Fruit fly (Drosophila melanogaster) whole organism, embryonic: ENCODE data around the gene Usp8.

ENCODE experiments used
- Aef1 ChIP-seq: fragments of 200-800 bp; sonication (Bioruptor generic); IDR thresholded peaks from 3 replicates; pipeline ENCODE4 v1.3.6; 2022; ENCODE audit warnings: missing biosample characterization, missing genetic modification characterization
- Asciz ChIP-seq: fragments of 200-800 bp; sonication (Bioruptor generic); optimal IDR thresholded peaks from 2 replicates; lab custom pipeline; 2017; ENCODE audit warnings: missing biosample characterization, mild to moderate bottlenecking, missing genetic modification characterization, missing genetic modification reagents
- CG10462 ChIP-seq: fragments of 200-800 bp; sonication (Bioruptor generic); optimal IDR thresholded peaks from 2 replicates; lab custom pipeline; 2016; ENCODE audit warnings: missing biosample characterization, missing genetic modification characterization
- CG11504 ChIP-seq: fragments of 200-800 bp; sonication (Bioruptor generic); optimal IDR thresholded peaks from 3 replicates; lab custom pipeline; 2019; ENCODE audit warnings: missing biosample characterization, mild to moderate bottlenecking, missing genetic modification characterization, moderate library complexity
- CG12071 ChIP-seq: fragments of 200-800 bp; sonication (Bioruptor generic); optimal IDR thresholded peaks from 3 replicates; lab custom pipeline; 2018; ENCODE audit warnings: missing biosample characterization, mild to moderate bottlenecking, missing genetic modification characterization
- CG12104 ChIP-seq: fragments of 200-800 bp; sonication (Bioruptor generic); optimal IDR thresholded peaks from 3 replicates; lab custom pipeline; 2016; ENCODE audit warnings: missing biosample characterization, missing genetic modification characterization
- CG15514 ChIP-seq: fragments of 200-800 bp; sonication (Bioruptor generic); optimal IDR thresholded peaks from 3 replicates; lab custom pipeline; 2017; ENCODE audit warnings: missing biosample characterization, missing genetic modification characterization, mild to moderate bottlenecking, moderate library complexity, missing genetic modification reagents
- CG16779 ChIP-seq: fragments of 200-800 bp; sonication (Bioruptor generic); IDR thresholded peaks from 2 replicates; pipeline ENCODE4 v1.3.6; 2022; ENCODE audit warnings: missing biosample characterization, missing genetic modification characterization
- CG17568 ChIP-seq: fragments of 200-800 bp; sonication (Bioruptor generic); optimal IDR thresholded peaks from 2 replicates; lab custom pipeline; 2018; ENCODE audit warnings: missing biosample characterization, mild to moderate bottlenecking, missing genetic modification characterization, moderate library complexity
- CG18599 ChIP-seq: fragments of 200-800 bp; sonication (Bioruptor generic); optimal IDR thresholded peaks from 3 replicates; lab custom pipeline; 2017; ENCODE audit warnings: missing biosample characterization, missing genetic modification characterization, mild to moderate bottlenecking, moderate library complexity, missing genetic modification reagents
- CG2712 ChIP-seq: fragments of 200-800 bp; optimal IDR thresholded peaks from 3 replicates; lab custom pipeline; 2019; ENCODE audit warnings: missing biosample characterization, mild to moderate bottlenecking, missing genetic modification characterization, moderate library complexity
- CG2875 ChIP-seq: fragments of 200-800 bp; sonication (Bioruptor generic); optimal IDR thresholded peaks from 2 replicates; lab custom pipeline; 2017; ENCODE audit warnings: missing biosample characterization, mild to moderate bottlenecking, missing genetic modification characterization, missing genetic modification reagents
- CG30403 ChIP-seq: fragments of 200-800 bp; sonication (Bioruptor generic); optimal IDR thresholded peaks from 3 replicates; lab custom pipeline; 2016; ENCODE audit warnings: missing biosample characterization, missing genetic modification characterization
- CG33213 ChIP-seq: fragments of 200-800 bp; sonication (Bioruptor generic); optimal IDR thresholded peaks from 3 replicates; lab custom pipeline; 2016; ENCODE audit warnings: missing biosample characterization, missing genetic modification characterization
- CG6765 ChIP-seq: fragments of 200-800 bp; sonication (Bioruptor generic); optimal IDR thresholded peaks from 3 replicates; lab custom pipeline; 2017; ENCODE audit warnings: missing biosample characterization, mild to moderate bottlenecking, missing genetic modification characterization
- CG6791 ChIP-seq: fragments of 200-800 bp; sonication (Bioruptor generic); IDR thresholded peaks from 3 replicates; pipeline ENCODE4 v1.3.6; 2022; ENCODE audit warnings: missing biosample characterization, missing genetic modification characterization; ENCODE audit not compliant: partially characterized antibody
- CG7372 ChIP-seq: fragments of 200-800 bp; sonication (Bioruptor generic); IDR thresholded peaks from 2 replicates; pipeline ENCODE4 v1.3.6; 2022; ENCODE audit warnings: missing biosample characterization, missing genetic modification characterization
- CG7556 ChIP-seq: fragments of 200-800 bp; sonication (Bioruptor generic); optimal IDR thresholded peaks from 2 replicates; lab custom pipeline; 2017; ENCODE audit warnings: missing biosample characterization, mild to moderate bottlenecking, missing genetic modification characterization
- CG7839 ChIP-seq: fragments of 200-800 bp; sonication (Bioruptor generic); optimal IDR thresholded peaks from 3 replicates; lab custom pipeline; 2018; ENCODE audit warnings: missing biosample characterization, mild to moderate bottlenecking, missing genetic modification characterization, moderate library complexity
- CG8359 ChIP-seq: fragments of 200-800 bp; sonication (Bioruptor generic); optimal IDR thresholded peaks from 2 replicates; lab custom pipeline; 2017; ENCODE audit warnings: missing biosample characterization, mild to moderate bottlenecking, missing genetic modification characterization, borderline replicate concordance
- CG9817 ChIP-seq: fragments of 200-800 bp; sonication (Bioruptor generic); optimal IDR thresholded peaks from 2 replicates; lab custom pipeline; 2018; ENCODE audit warnings: missing biosample characterization, mild to moderate bottlenecking, missing genetic modification characterization, moderate library complexity
- CG9932 ChIP-seq: fragments of 200-800 bp; sonication (Bioruptor generic); IDR thresholded peaks from 2 replicates; pipeline ENCODE4 v1.3.6; 2022; ENCODE audit warnings: missing biosample characterization, missing genetic modification characterization
- Dad ChIP-seq: fragments of 200-800 bp; sonication (Bioruptor generic); optimal IDR thresholded peaks from 3 replicates; lab custom pipeline; 2016; ENCODE audit warnings: missing biosample characterization, missing genetic modification characterization
- Dek ChIP-seq: fragments of 200-800 bp; sonication (Bioruptor generic); optimal IDR thresholded peaks from 3 replicates; lab custom pipeline; 2019; ENCODE audit warnings: missing biosample characterization, mild to moderate bottlenecking, missing genetic modification characterization, moderate library complexity
- Ets65A ChIP-seq: fragments of 200-800 bp; sonication (Bioruptor generic); peaks from one replicate; lab custom pipeline; 2016; ENCODE audit warnings: missing biosample characterization, missing genetic modification characterization
- Fer3 ChIP-seq: fragments of 200-800 bp; sonication (Bioruptor generic); optimal IDR thresholded peaks from 2 replicates; lab custom pipeline; 2018; ENCODE audit warnings: missing biosample characterization, mild to moderate bottlenecking, missing genetic modification characterization, moderate library complexity
- Hand ChIP-seq: fragments of 200-800 bp; sonication (Bioruptor generic); optimal IDR thresholded peaks from 2 replicates; lab custom pipeline; 2017; ENCODE audit warnings: mild to moderate bottlenecking, missing biosample characterization, missing genetic modification reagents, missing genetic modification characterization
- Hmr ChIP-seq: fragments of 200-800 bp; sonication (Bioruptor generic); optimal IDR thresholded peaks from 3 replicates; lab custom pipeline; 2017; ENCODE audit warnings: mild to moderate bottlenecking, missing biosample characterization, missing genetic modification reagents, missing genetic modification characterization
- Lhr ChIP-seq: fragments of 200-800 bp; sonication (Bioruptor generic); optimal IDR thresholded peaks from 3 replicates; lab custom pipeline; 2017; ENCODE audit warnings: mild to moderate bottlenecking, missing biosample characterization, missing genetic modification reagents, missing genetic modification characterization
- MBD-R2 ChIP-seq: fragments of 200-800 bp; sonication (Bioruptor generic); IDR thresholded peaks from 2 replicates; pipeline ENCODE4 v1.3.6; 2022; ENCODE audit warnings: missing biosample characterization, missing genetic modification characterization
- Med ChIP-seq: fragments of 200-800 bp; sonication (Bioruptor generic); peaks from one replicate; lab custom pipeline; 2016; ENCODE audit warnings: missing biosample characterization, missing genetic modification characterization, mild to moderate bottlenecking, inconsistent platforms, moderate library complexity
- Oaz ChIP-seq: fragments of 200-800 bp; sonication (Bioruptor generic); IDR thresholded peaks from 2 replicates; pipeline ENCODE4 v1.3.6; 2022; ENCODE audit warnings: missing biosample characterization, missing genetic modification characterization
- Opbp ChIP-seq: fragments of 200-800 bp; sonication (Bioruptor generic); IDR thresholded peaks from 3 replicates; pipeline ENCODE4 v1.3.6; 2022; ENCODE audit warnings: missing biosample characterization, missing genetic modification characterization; ENCODE audit not compliant: partially characterized antibody
- Pdp1 ChIP-seq, 2 experiments: fragments of 200-800 bp; sonication (Bioruptor generic); optimal IDR thresholded peaks; 3 replicates each; lab custom pipeline; 2016; ENCODE audit warnings: missing biosample characterization in 2 of 2, missing genetic modification characterization in 2 of 2, mild to moderate bottlenecking in 1 of 2, moderate library complexity in 1 of 2
- Sox100B ChIP-seq: fragments of 200-800 bp; sonication (Bioruptor generic); optimal IDR thresholded peaks from 3 replicates; lab custom pipeline; 2018; ENCODE audit warnings: missing biosample characterization, mild to moderate bottlenecking, missing genetic modification characterization
- Sox102F ChIP-seq: fragments of 200-800 bp; sonication (Bioruptor generic); optimal IDR thresholded peaks from 2 replicates; lab custom pipeline; 2018; ENCODE audit warnings: missing biosample characterization, mild to moderate bottlenecking, missing genetic modification characterization, moderate library complexity
- al ChIP-seq: fragments of 200-800 bp; sonication (Bioruptor generic); IDR thresholded peaks from 2 replicates; pipeline ENCODE4 v1.3.6; 2022; ENCODE audit warnings: missing biosample characterization, missing genetic modification characterization
- cas ChIP-seq: fragments of 200-800 bp; sonication (Bioruptor generic); IDR thresholded peaks from 2 replicates; pipeline ENCODE4 v1.3.6; 2022; ENCODE audit warnings: missing biosample characterization, missing genetic modification characterization
- chinmo ChIP-seq: fragments of 200-800 bp; sonication (Bioruptor generic); IDR thresholded peaks from 4 replicates; pipeline ENCODE4 v1.3.6; 2022; ENCODE audit warnings: missing biosample characterization, missing genetic modification characterization; ENCODE audit not compliant: partially characterized antibody
- crp ChIP-seq, 2 experiments: fragments of 200-800 bp; sonication (Bioruptor generic); optimal IDR thresholded peaks; 2 replicates in 1 of 2; 3 replicates in 1 of 2; lab custom pipeline; 2017; ENCODE audit warnings: missing biosample characterization in 2 of 2, missing genetic modification characterization in 2 of 2, mild to moderate bottlenecking in 1 of 2, moderate library complexity in 1 of 2
- dmrt99B ChIP-seq: fragments of 200-800 bp; sonication (Bioruptor generic); optimal IDR thresholded peaks from 2 replicates; lab custom pipeline; 2018; ENCODE audit warnings: missing biosample characterization, mild to moderate bottlenecking, missing genetic modification characterization, moderate library complexity
- ftz-f1 ChIP-seq: fragments of 200-800 bp; sonication (Bioruptor generic); optimal IDR thresholded peaks from 2 replicates; lab custom pipeline; 2016; ENCODE audit warnings: missing biosample characterization, missing genetic modification characterization
- kah ChIP-seq: fragments of 200-800 bp; sonication (Bioruptor generic); optimal IDR thresholded peaks from 2 replicates; lab custom pipeline; 2018; ENCODE audit warnings: missing biosample characterization, mild to moderate bottlenecking, missing genetic modification characterization
- lilli ChIP-seq: fragments of 200-800 bp; sonication (Bioruptor generic); optimal IDR thresholded peaks from 3 replicates; lab custom pipeline; 2016; ENCODE audit warnings: missing biosample characterization, missing genetic modification characterization
- pzg ChIP-seq: fragments of 200-800 bp; sonication (Bioruptor generic); optimal IDR thresholded peaks from 3 replicates; lab custom pipeline; 2018; ENCODE audit warnings: missing biosample characterization, mild to moderate bottlenecking, missing genetic modification characterization, moderate library complexity
- row ChIP-seq: fragments of 200-800 bp; sonication (Bioruptor generic); IDR thresholded peaks from 3 replicates; pipeline ENCODE4 v1.3.6; 2022; ENCODE audit warnings: missing biosample characterization, missing genetic modification characterization
- schlank ChIP-seq: fragments of 200-800 bp; sonication (Bioruptor generic); optimal IDR thresholded peaks from 2 replicates; lab custom pipeline; 2018; ENCODE audit warnings: missing biosample characterization, mild to moderate bottlenecking, missing genetic modification characterization
- slbo ChIP-seq: fragments of 200-800 bp; sonication (Bioruptor generic); IDR thresholded peaks from 2 replicates; pipeline ENCODE4 v1.3.6; 2022; ENCODE audit warnings: missing biosample characterization, missing genetic modification characterization
- sna ChIP-seq: fragments of 200-800 bp; sonication (Bioruptor generic); IDR thresholded peaks from 2 replicates; pipeline ENCODE4 v1.3.6; 2022; ENCODE audit warnings: missing biosample characterization, missing genetic modification characterization; ENCODE audit not compliant: partially characterized antibody

The Usp8 gene

dm6 chr3R:21180391-21180796 lies 46.3 kb downstream of the Usp8 start (continued):
- TF ChIP-seq MBD-R2 = peak; percentile 20; the same call in 1 of the 2 replicates
- TF ChIP-seq kah (GFP tag; lab: Kevin White, UChicago) = peak; percentile 9
- peak in 1 of 2 experiments; percentile 22 for TF ChIP-seq crp (GFP tag; optimal IDR thresholded peaks at IDR 0.05; lab: Kevin White, UChicago)
- TF ChIP-seq cas (GFP tag; lab: Robert Waterston, UW) = no peak
- no peak for TF ChIP-seq CG33213
- no peak for TF ChIP-seq Sox100B
- no peak for TF ChIP-seq CG6791 (GFP tag; lab: Robert Waterston, UW)
- TF ChIP-seq Sox102F (GFP tag; lab: Kevin White, UChicago) = peak; percentile 21
- no peak for TF ChIP-seq pzg
- TF ChIP-seq CG8359 (GFP tag; lab: Kevin White, UChicago) = no peak
- TF ChIP-seq schlank (tag; lab: Kevin White, UChicago) = no peak
- peak; percentile 4 for TF ChIP-seq CG7556 (GFP tag; lab: Kevin White, UChicago)
- no peak for TF ChIP-seq CG2712 (tag; lab: Kevin White, UChicago)
- TF ChIP-seq sna (GFP tag; lab: Robert Waterston, UW) = no peak
- TF ChIP-seq al = no peak
- TF ChIP-seq Pdp1 (GFP tag; optimal IDR thresholded peaks at IDR 0.05; lab: Kevin White, UChicago) = peak in 1 of 2 experiments; percentile 56
- TF ChIP-seq Hand (GFP tag; lab: Kevin White, UChicago) = peak; percentile 26
- TF ChIP-seq CG7839 (tag; lab: Kevin White, UChicago) = peak; percentile 16
- no peak for TF ChIP-seq Ets65A (GFP tag; lab: Kevin White, UChicago)
- TF ChIP-seq chinmo (GFP tag; lab: Robert Waterston, UW) = no peak
- TF ChIP-seq ftz-f1 (GFP tag; lab: Kevin White, UChicago) = no peak
- peak; percentile 11 for TF ChIP-seq Dek (tag; lab: Kevin White, UChicago)
- peak; percentile 10 for TF ChIP-seq lilli (GFP tag; lab: Kevin White, UChicago)
- TF ChIP-seq Asciz = no peak
- peak; percentile 5 for TF ChIP-seq CG15514
- TF ChIP-seq Med (GFP tag; lab: Kevin White, UChicago) = peak; percentile 68
- TF ChIP-seq CG16779 (GFP tag; lab: Robert Waterston, UW) = peak; percentile 45; the same call in 1 of the 2 replicates
- TF ChIP-seq Lhr (GFP tag; lab: Kevin White, UChicago) = no peak
- peak; percentile 72 for TF ChIP-seq CG7372 (GFP tag; lab: Robert Waterston, UW)
- no peak for TF ChIP-seq CG12104 (GFP tag; lab: Kevin White, UChicago)
- 0 out of 2 replicates have a peak, but pooled peaks have one; percentile 10 for TF ChIP-seq slbo (GFP tag; lab: Robert Waterston, UW)
- 0 out of 2 replicates have a peak, but pooled peaks have one; percentile 10 for TF ChIP-seq CG9932 (GFP tag; lab: Robert Waterston, UW)
- no peak for TF ChIP-seq CG12071 (GFP tag; lab: Kevin White, UChicago)
- peak; percentile 40; the same call in 2 of the 3 replicates for TF ChIP-seq row (GFP tag; lab: Robert Waterston, UW)
- TF ChIP-seq Hmr (GFP tag; lab: Kevin White, UChicago) = peak; percentile 42
- TF ChIP-seq CG30403 (GFP tag; lab: Kevin White, UChicago) = peak; percentile 27
- no peak for TF ChIP-seq Dad (GFP tag; lab: Kevin White, UChicago)
- TF ChIP-seq CG10462 = no peak
- TF ChIP-seq CG18599 (GFP tag; lab: Kevin White, UChicago) = peak; percentile 70
- no peak for TF ChIP-seq CG17568 (GFP tag; lab: Kevin White, UChicago)
- no peak for TF ChIP-seq Oaz (GFP tag; lab: Robert Waterston, UW)
- TF ChIP-seq CG2875 (GFP tag; lab: Kevin White, UChicago) = no peak
- TF ChIP-seq Aef1 (GFP tag; lab: Robert Waterston, UW) = no peak
- TF ChIP-seq Fer3 = peak; percentile 29
- no peak for TF ChIP-seq CG9817 (tag; lab: Kevin White, UChicago)
- TF ChIP-seq dmrt99B (tag; lab: Kevin White, UChicago) = peak; percentile 16
- TF ChIP-seq Opbp (GFP tag; lab: Robert Waterston, UW) = no peak
- peak; percentile 8 for TF ChIP-seq CG6765 (GFP tag; lab: Kevin White, UChicago)
- TF ChIP-seq CG11504 (tag; lab: Kevin White, UChicago) = peak; percentile 9
